Worm (Caenorhabditis elegans) whole organism, late embryonic: ENCODE results near the gene R10E11.5.

Experiments used
- F13H6.1 ChIP-seq: sonication (generic microtip); optimal IDR thresholded peaks from 2 replicates; lab custom pipeline; 2016; ENCODE audit warnings: missing genetic modification characterization, missing compliant biosample characterization
- Y22D7AL.16 ChIP-seq: sonication (generic microtip); optimal IDR thresholded peaks from 2 replicates; lab custom pipeline; 2016; ENCODE audit warnings: missing genetic modification characterization, missing compliant biosample characterization
- ceh-31 ChIP-seq: sonication (generic microtip); optimal IDR thresholded peaks from 2 replicates; lab custom pipeline; 2016; ENCODE audit warnings: missing genetic modification characterization, missing compliant biosample characterization
- elt-2 ChIP-seq: sonication (generic microtip); optimal IDR thresholded peaks from 2 replicates; lab custom pipeline; 2016; ENCODE audit warnings: missing genetic modification reagents, missing genetic modification characterization, missing compliant biosample characterization
- fkh-10 ChIP-seq: fragments of 150-350 bp; optimal IDR thresholded peaks from 2 replicates; lab custom pipeline; 2014; ENCODE audit warnings: missing biosample characterization, missing genetic modification reagents, missing genetic modification characterization
- nfya-1 ChIP-seq: sonication (generic microtip); optimal IDR thresholded peaks from 2 replicates; lab custom pipeline; 2017; ENCODE audit warnings: missing genetic modification characterization, mild to moderate bottlenecking, missing compliant biosample characterization, antibody characterized with exemption, moderate library complexity
- nhr-11 ChIP-seq: fragments of 150-350 bp; optimal IDR thresholded peaks from 2 replicates; lab custom pipeline; 2014; ENCODE audit warnings: missing biosample characterization, missing genetic modification characterization
- pha-4 ChIP-seq: fragments of 150-350 bp; optimal IDR thresholded peaks from 2 replicates; lab custom pipeline; 2018; ENCODE audit warnings: missing biosample characterization, missing genetic modification reagents, missing genetic modification characterization
- pros-1 ChIP-seq: fragments of 150-350 bp; optimal IDR thresholded peaks from 2 replicates; lab custom pipeline; 2014; ENCODE audit warnings: missing biosample characterization, missing genetic modification reagents, missing genetic modification characterization
- syd-9 ChIP-seq: sonication (generic microtip); optimal IDR thresholded peaks from 2 replicates; lab custom pipeline; 2016; ENCODE audit warnings: mild to moderate bottlenecking, missing genetic modification characterization, moderate library complexity, missing compliant biosample characterization

ce11 chrIII:9822942-9823341 lies 33.5 kb upstream of the R10E11.5 start, which contains the start of gene arl-5:
- TF ChIP-seq Y22D7AL.16 (tag; lab: Kevin White, UChicago), result no peak
- TF ChIP-seq pha-4 (tag; lab: Kevin White, UChicago), result no peak
- no peak for TF ChIP-seq nfya-1 (tag; lab: Kevin White, UChicago)
- TF ChIP-seq elt-2 (tag; lab: Kevin White, UChicago), result no peak
- TF ChIP-seq pros-1 (tag; lab: Kevin White, UChicago), result no peak
- no peak for TF ChIP-seq ceh-31
- TF ChIP-seq syd-9 (tag; lab: Kevin White, UChicago), result no peak
- TF ChIP-seq F13H6.1 (tag; lab: Kevin White, UChicago), result no peak
- no peak for TF ChIP-seq fkh-10 (GFP tag; lab: Kevin White, UChicago)
- TF ChIP-seq nhr-11 (tag; lab: Kevin White, UChicago), result no peak
